Worm (Caenorhabditis elegans) whole organism, L2 larva: ENCODE measurements around the gene ced-9.

ENCODE experiments used
- Y55F3AM.14 ChIP-seq: fragments of 200-800 bp; sonication (Bioruptor generic); optimal IDR thresholded peaks from 2 replicates; lab custom pipeline; 2018; ENCODE audit warnings: mild to moderate bottlenecking, missing genetic modification characterization, missing compliant biosample characterization
- ZK546.5 ChIP-seq: sonication (generic microtip); optimal IDR thresholded peaks from 2 replicates; lab custom pipeline; 2017; ENCODE audit warnings: missing biosample characterization, missing genetic modification characterization
- alr-1 ChIP-seq: fragments of 150-350 bp; optimal IDR thresholded peaks from 2 replicates; lab custom pipeline; 2014; ENCODE audit warnings: missing biosample characterization, missing genetic modification characterization
- aly-2 ChIP-seq: fragments of 150-350 bp; optimal IDR thresholded peaks from 2 replicates; lab custom pipeline; 2014; ENCODE audit warnings: missing biosample characterization, missing genetic modification characterization
- ama-1 ChIP-seq: fragments of 150-350 bp; optimal IDR thresholded peaks from 2 replicates; lab custom pipeline; 2018; ENCODE audit warnings: inconsistent platforms
- blmp-1 ChIP-seq: sonication (generic microtip); optimal IDR thresholded peaks from 2 replicates; lab custom pipeline; 2017; ENCODE audit warnings: missing genetic modification characterization, mild to moderate bottlenecking, missing compliant biosample characterization, antibody characterized with exemption, moderate library complexity; ENCODE audit not compliant: insufficient read depth
- ceh-16 ChIP-seq: fragments of 150-350 bp; optimal IDR thresholded peaks from 2 replicates; lab custom pipeline; 2014; ENCODE audit warnings: missing biosample characterization, missing genetic modification characterization
- crh-2 ChIP-seq: sonication (generic microtip); optimal IDR thresholded peaks from 2 replicates; lab custom pipeline; 2017; ENCODE audit warnings: missing biosample characterization, missing genetic modification characterization
- dmd-4 ChIP-seq: sonication (generic microtip); optimal IDR thresholded peaks from 2 replicates; lab custom pipeline; 2017; ENCODE audit warnings: missing biosample characterization, missing genetic modification characterization
- elt-3 ChIP-seq: sonication (generic microtip); optimal IDR thresholded peaks from 2 replicates; lab custom pipeline; 2017; ENCODE audit warnings: missing biosample characterization, missing genetic modification characterization
- fos-1 ChIP-seq: fragments of 150-350 bp; optimal IDR thresholded peaks from 2 replicates; lab custom pipeline; 2014; ENCODE audit warnings: missing biosample characterization, missing genetic modification characterization
- gmeb-1 ChIP-seq: fragments of 150-350 bp; optimal IDR thresholded peaks from 2 replicates; lab custom pipeline; 2014; ENCODE audit warnings: missing biosample characterization, missing genetic modification characterization
- lin-13 ChIP-seq: fragments of 150-350 bp; optimal IDR thresholded peaks from 2 replicates; lab custom pipeline; 2014; ENCODE audit warnings: missing biosample characterization, missing genetic modification reagents, missing genetic modification characterization
- lin-39 ChIP-seq: fragments of 150-350 bp; optimal IDR thresholded peaks from 2 replicates; lab custom pipeline; 2014; ENCODE audit warnings: missing biosample characterization, missing genetic modification reagents, missing genetic modification characterization
- lsy-2 ChIP-seq, 2 experiments: fragments of 150-350 bp in 1 of 2; sonication (generic microtip) in 1 of 2; optimal IDR thresholded peaks; 2 replicates each; lab custom pipeline; 2014 to 2017; ENCODE audit warnings: missing biosample characterization in 2 of 2, missing genetic modification characterization in 2 of 2
- mab-5 ChIP-seq: fragments of 150-350 bp; optimal IDR thresholded peaks from 2 replicates; lab custom pipeline; 2014; ENCODE audit warnings: missing biosample characterization, missing genetic modification characterization
- mbf-1 ChIP-seq: sonication (generic microtip); optimal IDR thresholded peaks from 2 replicates; lab custom pipeline; 2017; ENCODE audit warnings: missing biosample characterization, missing genetic modification characterization
- mdl-1 ChIP-seq, 2 experiments: fragments of 150-350 bp in 1 of 2; sonication (generic microtip) in 1 of 2; optimal IDR thresholded peaks; 2 replicates each; lab custom pipeline; 2017; ENCODE audit warnings: missing biosample characterization in 2 of 2, missing genetic modification characterization in 2 of 2
- nhr-10 ChIP-seq: sonication (generic microtip); optimal IDR thresholded peaks from 2 replicates; lab custom pipeline; 2017; ENCODE audit warnings: missing biosample characterization, missing genetic modification characterization
- nhr-11 ChIP-seq: fragments of 150-350 bp; optimal IDR thresholded peaks from 2 replicates; lab custom pipeline; 2014; ENCODE audit warnings: missing biosample characterization, missing genetic modification characterization
- nhr-12 ChIP-seq: fragments of 150-350 bp; optimal IDR thresholded peaks from 2 replicates; lab custom pipeline; 2014; ENCODE audit warnings: missing biosample characterization, missing genetic modification characterization
- nhr-129 ChIP-seq: fragments of 150-350 bp; optimal IDR thresholded peaks from 2 replicates; lab custom pipeline; 2014; ENCODE audit warnings: missing biosample characterization, missing genetic modification characterization
- nhr-23 ChIP-seq: fragments of 150-350 bp; optimal IDR thresholded peaks from 2 replicates; lab custom pipeline; 2014; ENCODE audit warnings: missing biosample characterization, missing genetic modification reagents, missing genetic modification characterization
- nhr-237 ChIP-seq: fragments of 150-350 bp; optimal IDR thresholded peaks from 2 replicates; lab custom pipeline; 2014; ENCODE audit warnings: missing biosample characterization, missing genetic modification characterization
- nhr-25 ChIP-seq: fragments of 150-350 bp; sonication (generic microtip); optimal IDR thresholded peaks from 3 replicates; lab custom pipeline; 2014; ENCODE audit warnings: missing biosample characterization, missing genetic modification characterization
- nhr-6 ChIP-seq: fragments of 150-350 bp; optimal IDR thresholded peaks from 2 replicates; lab custom pipeline; 2014; ENCODE audit warnings: missing biosample characterization, missing genetic modification characterization
- nhr-77 ChIP-seq: fragments of 150-350 bp; optimal IDR thresholded peaks from 2 replicates; lab custom pipeline; 2014; ENCODE audit warnings: missing biosample characterization, missing genetic modification characterization
- peb-1 ChIP-seq: fragments of 150-350 bp; optimal IDR thresholded peaks from 2 replicates; lab custom pipeline; 2014; ENCODE audit warnings: missing biosample characterization, missing genetic modification characterization
- sem-4 ChIP-seq: fragments of 150-350 bp; optimal IDR thresholded peaks from 2 replicates; lab custom pipeline; 2014; ENCODE audit warnings: missing biosample characterization, missing genetic modification reagents, missing genetic modification characterization
- skn-1 ChIP-seq: sonication (generic microtip); optimal IDR thresholded peaks from 2 replicates; lab custom pipeline; 2017; ENCODE audit warnings: missing biosample characterization, missing genetic modification characterization
- sma-3 ChIP-seq: sonication (generic microtip); optimal IDR thresholded peaks from 2 replicates; lab custom pipeline; 2016; ENCODE audit warnings: missing genetic modification reagents, missing genetic modification characterization, missing compliant biosample characterization
- sma-9 ChIP-seq, 2 experiments: fragments of 150-350 bp in 1 of 2; sonication (generic microtip) in 1 of 2; optimal IDR thresholded peaks; 2 replicates each; lab custom pipeline; 2014 to 2016; ENCODE audit warnings: missing genetic modification characterization in 2 of 2, mild to moderate bottlenecking in 1 of 2, missing biosample characterization in 1 of 2, missing compliant biosample characterization in 1 of 2, missing genetic modification reagents in 1 of 2, moderate library complexity in 1 of 2
- unc-39 ChIP-seq: fragments of 150-350 bp; optimal IDR thresholded peaks from 2 replicates; lab custom pipeline; 2014; ENCODE audit warnings: missing biosample characterization, missing genetic modification characterization
- unc-55 ChIP-seq: fragments of 150-350 bp; sonication (generic microtip); optimal IDR thresholded peaks from 3 replicates; lab custom pipeline; 2014; ENCODE audit warnings: missing biosample characterization, missing genetic modification reagents, missing genetic modification characterization
- unc-62 ChIP-seq: fragments of 150-350 bp; optimal IDR thresholded peaks from 2 replicates; lab custom pipeline; 2014; ENCODE audit warnings: missing biosample characterization, missing genetic modification reagents, missing genetic modification characterization
- zag-1 ChIP-seq: fragments of 150-350 bp; optimal IDR thresholded peaks from 2 replicates; lab custom pipeline; 2014; ENCODE audit warnings: missing biosample characterization, missing genetic modification characterization
- ztf-1 ChIP-seq: fragments of 200-800 bp; sonication (Bioruptor generic); conservative IDR thresholded peaks from 2 replicates; pipeline ENCODE4 v1.3.6; 2022; ENCODE audit warnings: missing genetic modification characterization, missing compliant biosample characterization
- ztf-11 ChIP-seq: sonication (generic microtip); optimal IDR thresholded peaks from 2 replicates; lab custom pipeline; 2017; ENCODE audit warnings: missing biosample characterization, missing genetic modification characterization

The ced-9 gene

DNA sequence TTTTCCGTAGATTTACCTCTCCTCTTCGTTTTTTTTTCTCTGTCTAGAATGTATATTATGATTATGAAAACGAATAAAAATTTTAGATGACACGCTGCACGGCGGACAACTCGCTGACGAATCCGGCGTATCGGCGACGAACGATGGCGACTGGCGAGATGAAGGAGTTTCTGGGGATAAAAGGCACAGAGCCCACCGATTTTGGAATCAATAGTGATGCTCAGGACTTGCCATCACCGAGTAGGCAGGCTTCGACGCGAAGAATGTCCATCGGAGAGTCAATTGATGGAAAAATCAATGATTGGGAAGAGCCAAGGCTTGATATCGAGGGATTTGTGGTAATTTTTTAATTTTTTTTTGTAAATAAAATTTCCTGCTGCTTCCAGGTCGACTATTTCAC, at the start of gene ced-9:
TSS of gene ced-9 (plus strand) at position 87 of the 400 bp plus-strand sequence.
- no peak for TF ChIP-seq zag-1
- TF ChIP-seq alr-1 (tag; lab: Kevin White, UChicago), result no peak
- TF ChIP-seq nhr-77 (tag; lab: Kevin White, UChicago), result no peak
- no peak for TF ChIP-seq fos-1
- TF ChIP-seq ama-1, result no peak
- TF ChIP-seq, all 48 proteins: peak for 0

DNA sequence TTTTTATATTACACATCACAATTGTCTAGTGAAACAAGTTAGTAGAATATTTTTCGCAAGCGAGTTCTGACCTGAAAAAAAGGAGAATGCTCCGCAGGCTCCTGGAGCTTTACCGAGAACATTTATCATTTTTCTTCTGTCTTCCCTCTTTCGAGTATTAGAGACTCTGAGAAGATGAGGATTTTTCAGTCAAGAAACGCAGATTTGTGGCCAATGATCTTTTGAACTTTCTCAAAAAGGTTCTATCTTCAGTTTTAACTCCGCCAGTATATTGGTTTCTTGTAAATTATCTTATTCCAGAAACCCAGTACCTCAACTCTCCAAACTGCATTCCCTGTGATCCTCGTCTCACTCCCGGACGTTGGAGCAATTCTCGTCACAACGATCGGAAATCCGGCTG, 49.3 kb upstream of the ced-9 start, which contains the start of gene K10G9.2:
TSS of gene K10G9.2 (plus strand) at position 301 of the 400 bp plus-strand sequence.
- TF ChIP-seq alr-1 (tag; lab: Kevin White, UChicago), result no peak
- no peak for TF ChIP-seq peb-1 (tag; lab: Kevin White, UChicago)
- TF ChIP-seq mab-5 (tag; lab: Kevin White, UChicago), result no peak
- no peak for TF ChIP-seq sem-4 (tag; lab: Kevin White, UChicago)
- no peak for TF ChIP-seq unc-62 (GFP tag; lab: Kevin White, UChicago)
- no peak for TF ChIP-seq unc-55 (GFP tag; lab: Kevin White, UChicago)

ce11 chrIII:10289790-10290189, 45.2 kb upstream of the ced-9 start:
- no peak for TF ChIP-seq Y55F3AM.14
- peak; percentile 9 for TF ChIP-seq sma-9 (GFP tag; optimal IDR thresholded peaks at IDR 0.05; lab: Kevin White, UChicago)
- TF ChIP-seq sma-9 (tag; optimal IDR thresholded peaks at IDR 0.05; lab: Kevin White, UChicago), result no peak

DNA sequence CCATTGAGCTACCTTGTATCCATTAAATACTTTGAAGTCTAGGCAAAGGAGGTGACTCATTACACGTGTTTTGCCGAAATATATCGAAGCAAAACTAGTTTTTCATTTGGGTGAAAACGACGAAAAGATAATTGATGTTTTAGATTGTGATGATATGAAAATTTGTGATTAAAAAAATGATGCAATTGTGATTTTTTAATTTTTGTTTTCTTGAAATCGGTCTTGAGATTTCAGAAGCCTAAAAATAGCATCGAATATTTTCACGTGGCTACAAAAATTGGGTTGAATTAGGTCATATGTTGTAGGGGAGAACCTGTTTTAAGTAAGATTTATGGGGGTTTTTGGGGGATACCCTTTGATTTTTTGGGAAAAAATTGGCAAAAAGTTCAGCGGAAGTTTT, 44.4 kb upstream of the ced-9 start:
- TF ChIP-seq sma-3 (GFP tag; lab: Kevin White, UChicago) (peak; percentile 25), unc-55 (GFP tag; lab: Kevin White, UChicago) (no peak), alr-1 (tag; lab: Kevin White, UChicago) (no peak), sma-9 (GFP tag; optimal IDR thresholded peaks at IDR 0.05; lab: Kevin White, UChicago) (peak; percentile 48), sma-9 (tag; optimal IDR thresholded peaks at IDR 0.05; lab: Kevin White, UChicago) (no peak), mdl-1 (tag; optimal IDR thresholded peaks at IDR 0.05; lab: Kevin White, UChicago) (no peak), nhr-237 (no peak), ceh-16 (no peak), nhr-129 (peak; percentile 77), crh-2 (tag; lab: Kevin White, UChicago) (peak; percentile 22), lsy-2 (tag; optimal IDR thresholded peaks at IDR 0.05; lab: Kevin White, UChicago) (peak in 1 of 2 experiments; percentile 5), unc-39 (tag; lab: Kevin White, UChicago) (no peak), nhr-11 (tag; lab: Kevin White, UChicago) (no peak), mbf-1 (tag; lab: Kevin White, UChicago) (no peak), nhr-12 (tag; lab: Kevin White, UChicago) (no peak), ztf-1 (GFP tag; lab: Robert Waterston, UW) (no peak), fos-1 (peak; percentile 63), nhr-23 (tag; lab: Kevin White, UChicago) (no peak), skn-1 (tag; lab: Kevin White, UChicago) (no peak), nhr-25 (peak; percentile 77), nhr-6 (tag; lab: Kevin White, UChicago) (no peak), dmd-4 (no peak), elt-3 (no peak), nhr-10 (no peak), blmp-1 (tag; lab: Kevin White, UChicago) (peak; percentile 19)

DNA sequence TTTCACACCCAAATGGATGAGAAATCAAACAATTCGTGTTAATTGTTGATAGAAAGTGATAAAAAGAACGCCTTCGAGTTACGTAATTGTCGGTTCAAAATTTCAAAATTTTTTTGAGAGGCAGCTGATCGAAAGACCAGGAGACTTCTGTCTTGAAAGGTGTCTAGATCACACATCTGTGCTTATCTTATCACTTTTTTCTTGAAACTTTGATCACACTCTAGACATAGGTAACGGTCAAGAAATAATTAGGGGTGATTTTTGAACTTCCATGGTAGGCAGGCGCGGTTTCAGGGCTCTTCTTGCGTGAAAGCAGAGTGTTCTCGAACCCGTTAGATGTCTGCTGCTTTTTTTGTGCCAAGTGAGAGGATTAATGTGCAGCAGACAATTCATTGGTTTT, 41.6 kb upstream of the ced-9 start:
- no peak for TF ChIP-seq aly-2 (tag; lab: Kevin White, UChicago)
- TF ChIP-seq ZK546.5, result no peak
- no peak for TF ChIP-seq mdl-1 (tag; optimal IDR thresholded peaks at IDR 0.05; lab: Kevin White, UChicago)

ce11 chrIII:10293946-10294345, 41.0 kb upstream of the ced-9 start:
- TF ChIP-seq mbf-1 (tag; lab: Kevin White, UChicago) (no peak), nhr-237 (no peak), lin-39 (tag; lab: Kevin White, UChicago) (no peak), gmeb-1 (no peak), unc-62 (GFP tag; lab: Kevin White, UChicago) (no peak), fos-1 (no peak), alr-1 (tag; lab: Kevin White, UChicago) (no peak), ztf-11 (tag; lab: Kevin White, UChicago) (no peak), ama-1 (no peak), lin-13 (no peak), mdl-1 (tag; optimal IDR thresholded peaks at IDR 0.05; lab: Kevin White, UChicago) (no peak), nhr-23 (tag; lab: Kevin White, UChicago) (no peak), ztf-1 (GFP tag; lab: Robert Waterston, UW) (no peak)
